Worm (Caenorhabditis elegans) whole organism, L2 larva: ENCODE results near the gene F26F2.3.

ENCODE experiments used
- R02D3.7 ChIP-seq: fragments of 150-350 bp; optimal IDR thresholded peaks from 2 replicates; lab custom pipeline; 2014; ENCODE audit warnings: missing biosample characterization, missing genetic modification characterization
- ama-1 ChIP-seq: fragments of 150-350 bp; optimal IDR thresholded peaks from 2 replicates; lab custom pipeline; 2018; ENCODE audit warnings: inconsistent platforms
- egl-27 ChIP-seq: sonication (generic microtip); optimal IDR thresholded peaks from 3 replicates; lab custom pipeline; 2017; ENCODE audit warnings: missing biosample characterization, missing genetic modification reagents, missing genetic modification characterization
- fos-1 ChIP-seq: fragments of 150-350 bp; optimal IDR thresholded peaks from 2 replicates; lab custom pipeline; 2014; ENCODE audit warnings: missing biosample characterization, missing genetic modification characterization
- nhr-10 ChIP-seq: sonication (generic microtip); optimal IDR thresholded peaks from 2 replicates; lab custom pipeline; 2017; ENCODE audit warnings: missing biosample characterization, missing genetic modification characterization
- nhr-11 ChIP-seq: fragments of 150-350 bp; optimal IDR thresholded peaks from 2 replicates; lab custom pipeline; 2014; ENCODE audit warnings: missing biosample characterization, missing genetic modification characterization
- nhr-12 ChIP-seq: fragments of 150-350 bp; optimal IDR thresholded peaks from 2 replicates; lab custom pipeline; 2014; ENCODE audit warnings: missing biosample characterization, missing genetic modification characterization
- nhr-25 ChIP-seq: fragments of 150-350 bp; sonication (generic microtip); optimal IDR thresholded peaks from 3 replicates; lab custom pipeline; 2014; ENCODE audit warnings: missing biosample characterization, missing genetic modification characterization
- nhr-6 ChIP-seq: fragments of 150-350 bp; optimal IDR thresholded peaks from 2 replicates; lab custom pipeline; 2014; ENCODE audit warnings: missing biosample characterization, missing genetic modification characterization
- sem-4 ChIP-seq: fragments of 150-350 bp; optimal IDR thresholded peaks from 2 replicates; lab custom pipeline; 2014; ENCODE audit warnings: missing biosample characterization, missing genetic modification reagents, missing genetic modification characterization
- sma-9 ChIP-seq, 2 experiments: fragments of 150-350 bp in 1 of 2; sonication (generic microtip) in 1 of 2; optimal IDR thresholded peaks; 2 replicates each; lab custom pipeline; 2014 to 2016; ENCODE audit warnings: missing genetic modification characterization in 2 of 2, mild to moderate bottlenecking in 1 of 2, missing biosample characterization in 1 of 2, missing compliant biosample characterization in 1 of 2, missing genetic modification reagents in 1 of 2, moderate library complexity in 1 of 2
- snpc-4 ChIP-seq: fragments of 150-350 bp; optimal IDR thresholded peaks from 2 replicates; lab custom pipeline; 2014; ENCODE audit warnings: missing biosample characterization, missing genetic modification characterization
- unc-39 ChIP-seq: fragments of 150-350 bp; optimal IDR thresholded peaks from 2 replicates; lab custom pipeline; 2014; ENCODE audit warnings: missing biosample characterization, missing genetic modification characterization
- unc-55 ChIP-seq: fragments of 150-350 bp; sonication (generic microtip); optimal IDR thresholded peaks from 3 replicates; lab custom pipeline; 2014; ENCODE audit warnings: missing biosample characterization, missing genetic modification reagents, missing genetic modification characterization

DNA sequence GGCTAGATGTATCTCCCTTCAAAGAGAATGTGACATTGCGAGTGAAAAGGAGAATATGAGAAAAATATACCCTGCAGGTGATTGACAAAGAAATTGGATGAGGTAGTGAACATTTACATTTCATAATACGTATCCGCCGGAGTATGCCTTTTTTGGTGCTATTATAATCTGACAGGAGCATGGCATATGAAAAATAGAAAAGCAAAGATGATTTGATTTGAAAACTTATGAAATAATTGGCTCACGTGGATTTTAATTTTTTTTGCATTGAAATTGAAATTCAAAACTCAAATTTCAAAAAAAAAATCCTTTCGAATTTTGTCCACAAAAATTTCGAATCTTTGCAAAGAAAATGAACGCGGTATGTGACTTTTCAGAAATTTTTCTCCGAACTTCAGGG lies 36.7 kb upstream of the F26F2.3 start, which contains the start of gene ttr-11:
- TF ChIP-seq sem-4 (no peak), snpc-4 (tag; lab: Kevin White, UChicago) (no peak), nhr-10 (tag; lab: Kevin White, UChicago) (no peak), egl-27 (tag; lab: Kevin White, UChicago) (no peak), R02D3.7 (tag; lab: Kevin White, UChicago) (no peak), unc-39 (no peak), fos-1 (tag; lab: Kevin White, UChicago) (no peak), ama-1 (no peak), sma-9 (GFP tag; optimal IDR thresholded peaks at IDR 0.05; lab: Kevin White, UChicago) (no peak), sma-9 (tag; optimal IDR thresholded peaks at IDR 0.05; lab: Kevin White, UChicago) (no peak), nhr-11 (no peak), nhr-12 (tag; lab: Kevin White, UChicago) (no peak), nhr-25 (tag; lab: Kevin White, UChicago) (no peak), unc-55 (GFP tag; lab: Kevin White, UChicago) (no peak), nhr-6 (tag; lab: Kevin White, UChicago) (no peak)
